Fruit fly (Drosophila melanogaster) whole organism, embryonic: ENCODE results near the gene CG1703.
A peak's percentile ranks its signal among the peaks of the same experiment; 100 is the strongest.

ENCODE experiments used
- ATbp ChIP-seq: fragments of 200-800 bp; sonication (Bioruptor generic); optimal IDR thresholded peaks from 2 replicates; lab custom pipeline; 2017; ENCODE audit warnings: missing biosample characterization, mild to moderate bottlenecking, missing genetic modification characterization, missing genetic modification reagents
- Abd-B ChIP-seq: fragments of 200-800 bp; sonication (Bioruptor generic); optimal IDR thresholded peaks from 2 replicates; lab custom pipeline; 2018; ENCODE audit warnings: missing biosample characterization, mild to moderate bottlenecking, missing genetic modification characterization, moderate library complexity
- Awh ChIP-seq: fragments of 200-800 bp; sonication (Bioruptor generic); IDR thresholded peaks from 2 replicates; pipeline ENCODE4, ENCODE4 v1.3.6; 2022; ENCODE audit warnings: missing biosample characterization, missing genetic modification characterization
- CG10267 ChIP-seq: fragments of 200-800 bp; sonication (Bioruptor generic); optimal IDR thresholded peaks from 2 replicates; lab custom pipeline; 2018; ENCODE audit warnings: missing biosample characterization, mild to moderate bottlenecking, missing genetic modification characterization, moderate library complexity
- CG10366 ChIP-seq: fragments of 200-800 bp; sonication (Bioruptor generic); IDR thresholded peaks from 2 replicates; pipeline ENCODE4 v1.3.6; 2022; ENCODE audit warnings: missing biosample characterization, missing genetic modification characterization
- CG11504 ChIP-seq: fragments of 200-800 bp; sonication (Bioruptor generic); optimal IDR thresholded peaks from 3 replicates; lab custom pipeline; 2019; ENCODE audit warnings: missing biosample characterization, mild to moderate bottlenecking, missing genetic modification characterization, moderate library complexity
- CG11560 ChIP-seq: fragments of 200-800 bp; sonication (Bioruptor generic); IDR thresholded peaks from 3 replicates; pipeline ENCODE4 v1.3.6; 2022; ENCODE audit warnings: missing biosample characterization, missing genetic modification characterization
- CG14441 ChIP-seq: fragments of 200-800 bp; sonication (Bioruptor generic); IDR thresholded peaks from 2 replicates; pipeline ENCODE4 v1.3.6; 2022; ENCODE audit warnings: missing biosample characterization, missing genetic modification characterization
- CG1529 ChIP-seq: fragments of 200-800 bp; sonication (Bioruptor generic); optimal IDR thresholded peaks from 3 replicates; lab custom pipeline; 2018; ENCODE audit warnings: missing biosample characterization, missing genetic modification characterization
- CG15479 ChIP-seq: fragments of 200-800 bp; sonication (Bioruptor generic); optimal IDR thresholded peaks from 3 replicates; lab custom pipeline; 2019; ENCODE audit warnings: missing biosample characterization, mild to moderate bottlenecking, missing genetic modification characterization, moderate library complexity
- CG15601 ChIP-seq: fragments of 200-800 bp; sonication (Bioruptor generic); optimal IDR thresholded peaks from 3 replicates; lab custom pipeline; 2019; ENCODE audit warnings: missing biosample characterization, mild to moderate bottlenecking, missing genetic modification characterization, moderate library complexity
- CG16779 ChIP-seq: fragments of 200-800 bp; sonication (Bioruptor generic); IDR thresholded peaks from 2 replicates; pipeline ENCODE4 v1.3.6; 2022; ENCODE audit warnings: missing biosample characterization, missing genetic modification characterization
- CG2120 ChIP-seq: fragments of 200-800 bp; sonication (Bioruptor generic); optimal IDR thresholded peaks from 3 replicates; lab custom pipeline; 2016; ENCODE audit warnings: missing biosample characterization, missing genetic modification characterization
- CG2129 ChIP-seq: fragments of 200-800 bp; sonication (Bioruptor generic); IDR thresholded peaks from 2 replicates; pipeline ENCODE4 v1.3.6; 2022; ENCODE audit warnings: missing biosample characterization, missing genetic modification characterization; ENCODE audit not compliant: partially characterized antibody
- CG2889 ChIP-seq: fragments of 200-800 bp; sonication (Bioruptor generic); IDR thresholded peaks from 3 replicates; pipeline ENCODE4 v1.3.6; 2022; ENCODE audit warnings: missing biosample characterization, missing genetic modification characterization
- CG30403 ChIP-seq: fragments of 200-800 bp; sonication (Bioruptor generic); optimal IDR thresholded peaks from 3 replicates; lab custom pipeline; 2016; ENCODE audit warnings: missing biosample characterization, missing genetic modification characterization
- CG31224 ChIP-seq: fragments of 200-800 bp; sonication (Bioruptor generic); IDR thresholded peaks from 2 replicates; pipeline ENCODE4 v1.3.6; 2022; ENCODE audit warnings: missing biosample characterization, missing genetic modification characterization
- CG3995 ChIP-seq: fragments of 200-800 bp; sonication (Bioruptor generic); optimal IDR thresholded peaks from 3 replicates; lab custom pipeline; 2016; ENCODE audit warnings: missing biosample characterization, missing genetic modification characterization
- CG4617 ChIP-seq: fragments of 200-800 bp; sonication (Bioruptor generic); optimal IDR thresholded peaks from 3 replicates; lab custom pipeline; 2016; ENCODE audit warnings: missing biosample characterization, missing genetic modification characterization, borderline replicate concordance
- CG6654 ChIP-seq: fragments of 200-800 bp; sonication (Bioruptor generic); optimal IDR thresholded peaks from 2 replicates; lab custom pipeline; 2017; ENCODE audit warnings: missing biosample characterization, mild to moderate bottlenecking, missing genetic modification characterization
- CG6765 ChIP-seq: fragments of 200-800 bp; sonication (Bioruptor generic); optimal IDR thresholded peaks from 3 replicates; lab custom pipeline; 2017; ENCODE audit warnings: missing biosample characterization, mild to moderate bottlenecking, missing genetic modification characterization
- CG7556 ChIP-seq: fragments of 200-800 bp; sonication (Bioruptor generic); optimal IDR thresholded peaks from 2 replicates; lab custom pipeline; 2017; ENCODE audit warnings: missing biosample characterization, mild to moderate bottlenecking, missing genetic modification characterization
- CG9797 ChIP-seq: fragments of 200-800 bp; sonication (Bioruptor generic); optimal IDR thresholded peaks from 3 replicates; lab custom pipeline; 2018; ENCODE audit warnings: missing biosample characterization, mild to moderate bottlenecking, missing genetic modification characterization
- Doc2 ChIP-seq: fragments of 200-800 bp; sonication (Bioruptor generic); IDR thresholded peaks from 2 replicates; pipeline ENCODE4 v1.3.6; 2022; ENCODE audit warnings: missing biosample characterization, missing genetic modification characterization
- E2f2 ChIP-seq: fragments of 200-800 bp; sonication (Bioruptor generic); IDR thresholded peaks from 2 replicates; pipeline ENCODE4 v1.3.6; 2022; ENCODE audit warnings: missing biosample characterization, missing genetic modification characterization
- Ets65A ChIP-seq: fragments of 200-800 bp; sonication (Bioruptor generic); peaks from one replicate; lab custom pipeline; 2016; ENCODE audit warnings: missing biosample characterization, missing genetic modification characterization
- HLH54F ChIP-seq: fragments of 200-800 bp; sonication (Bioruptor generic); optimal IDR thresholded peaks from 3 replicates; lab custom pipeline; 2016; ENCODE audit warnings: missing biosample characterization, missing genetic modification characterization
- HLHmδ ChIP-seq: fragments of 200-800 bp; sonication (Bioruptor generic); optimal IDR thresholded peaks from 2 replicates; lab custom pipeline; 2018; ENCODE audit warnings: missing biosample characterization, mild to moderate bottlenecking, missing genetic modification characterization, moderate library complexity
- Jarid2 ChIP-seq: fragments of 200-800 bp; sonication (Bioruptor generic); optimal IDR thresholded peaks from 3 replicates; lab custom pipeline; 2017; ENCODE audit warnings: mild to moderate bottlenecking, missing biosample characterization, missing genetic modification reagents, missing genetic modification characterization
- Lpt ChIP-seq: fragments of >200 bp; optimal IDR thresholded peaks from 2 replicates; lab custom pipeline; 2018; ENCODE audit warnings: missing biosample characterization, missing genetic modification characterization
- Med ChIP-seq: fragments of 200-800 bp; sonication (Bioruptor generic); peaks from one replicate; lab custom pipeline; 2016; ENCODE audit warnings: missing biosample characterization, missing genetic modification characterization, mild to moderate bottlenecking, inconsistent platforms, moderate library complexity
- Meics ChIP-seq: fragments of 200-800 bp; sonication (Bioruptor generic); optimal IDR thresholded peaks from 2 replicates; lab custom pipeline; 2017; ENCODE audit warnings: missing biosample characterization, mild to moderate bottlenecking, missing genetic modification characterization
- Mes4 ChIP-seq: fragments of 200-800 bp; sonication (Bioruptor generic); optimal IDR thresholded peaks from 2 replicates; lab custom pipeline; 2016; ENCODE audit warnings: missing biosample characterization, missing genetic modification characterization
- NFAT ChIP-seq: fragments of 200-800 bp; sonication (Bioruptor generic); IDR thresholded peaks from 2 replicates; pipeline ENCODE4 v1.3.6; 2022; ENCODE audit warnings: missing biosample characterization, missing genetic modification characterization
- Nf-YC ChIP-seq: fragments of 200-800 bp; optimal IDR thresholded peaks from 3 replicates; lab custom pipeline; 2019; ENCODE audit warnings: missing biosample characterization, mild to moderate bottlenecking, missing genetic modification characterization, moderate library complexity
- Six4 ChIP-seq: fragments of 200-800 bp; sonication (Bioruptor generic); optimal IDR thresholded peaks from 2 replicates; lab custom pipeline; 2016; ENCODE audit warnings: missing biosample characterization, missing genetic modification characterization
- Stat92E ChIP-seq, 3 experiments: fragments of >200 bp in 2 of 3; fragments of 200-800 bp in 1 of 3; sonication (Bioruptor generic) in 1 of 3; optimal IDR thresholded peaks; 2 replicates each; lab custom pipeline; 2017 to 2019; ENCODE audit warnings: missing biosample characterization in 3 of 3, missing genetic modification characterization in 3 of 3, mild to moderate bottlenecking in 1 of 3, moderate library complexity in 1 of 3
- Tbp ChIP-seq: fragments of >200 bp; optimal IDR thresholded peaks from 2 replicates; lab custom pipeline; 2018; ENCODE audit warnings: missing biosample characterization, missing genetic modification characterization
- Xrp1 ChIP-seq: fragments of 200-800 bp; sonication (Bioruptor generic); IDR thresholded peaks from 2 replicates; pipeline ENCODE4 v1.3.6; 2022; ENCODE audit warnings: missing biosample characterization, missing genetic modification characterization
- bowl ChIP-seq: fragments of 200-800 bp; sonication (Bioruptor generic); IDR thresholded peaks from 2 replicates; pipeline ENCODE4 v1.3.6; 2022; ENCODE audit warnings: missing biosample characterization, missing genetic modification characterization
- cato ChIP-seq: fragments of 200-800 bp; sonication (Bioruptor generic); optimal IDR thresholded peaks from 2 replicates; lab custom pipeline; 2016; ENCODE audit warnings: missing biosample characterization, missing genetic modification characterization, borderline replicate concordance
- dmrt11E ChIP-seq: fragments of 200-800 bp; sonication (Bioruptor generic); optimal IDR thresholded peaks from 3 replicates; lab custom pipeline; 2018; ENCODE audit warnings: missing biosample characterization, mild to moderate bottlenecking, missing genetic modification characterization, moderate library complexity
- gcm2 ChIP-seq: fragments of 200-800 bp; sonication (Bioruptor generic); optimal IDR thresholded peaks from 2 replicates; lab custom pipeline; 2016; ENCODE audit warnings: missing biosample characterization, missing genetic modification characterization
- insv ChIP-seq, 2 experiments: fragments of 200-800 bp; sonication (Bioruptor generic); optimal IDR thresholded peaks; 3 replicates each; lab custom pipeline; 2016 to 2018; ENCODE audit warnings: missing biosample characterization in 2 of 2, missing genetic modification characterization in 2 of 2
- nom ChIP-seq: fragments of 200-800 bp; sonication (Bioruptor generic); optimal IDR thresholded peaks from 2 replicates; lab custom pipeline; 2017; ENCODE audit warnings: missing biosample characterization, missing genetic modification characterization, mild to moderate bottlenecking, moderate library complexity, missing genetic modification reagents
- seq ChIP-seq: fragments of 200-800 bp; sonication (Bioruptor generic); IDR thresholded peaks from 2 replicates; pipeline ENCODE4 v1.3.6; 2022; ENCODE audit warnings: missing biosample characterization, missing genetic modification characterization
- tna ChIP-seq: fragments of 200-800 bp; sonication (Bioruptor generic); IDR thresholded peaks from 2 replicates; pipeline ENCODE4 v1.3.6; 2022; ENCODE audit warnings: missing biosample characterization, missing genetic modification characterization; ENCODE audit not compliant: partially characterized antibody
- usp ChIP-seq: fragments of >200 bp; optimal IDR thresholded peaks from 2 replicates; lab custom pipeline; 2017; ENCODE audit warnings: missing biosample characterization, missing genetic modification characterization
- zen2 ChIP-seq: fragments of 200-800 bp; sonication (Bioruptor generic); IDR thresholded peaks from 3 replicates; pipeline ENCODE4 v1.3.6; 2022; ENCODE audit warnings: missing biosample characterization, missing genetic modification characterization; ENCODE audit not compliant: partially characterized antibody

The CG1703 gene

dm6 chrX:11569956-11570695 is 41.6 kb upstream of the CG1703 start, which contains the start of the genes Polr2A and CG11699 (continued):
- TF ChIP-seq Ets65A (GFP tag; lab: Kevin White, UChicago) = peak; percentile 81
- TF ChIP-seq CG16779 (GFP tag; lab: Robert Waterston, UW) = no peak
- peak; percentile 23; the same call in 1 of the 2 replicates for TF ChIP-seq tna (GFP tag; lab: Robert Waterston, UW)
- peak; percentile 31 for TF ChIP-seq CG2120 (GFP tag; lab: Kevin White, UChicago)
- TF ChIP-seq dmrt11E (tag; lab: Kevin White, UChicago) = peak; percentile 50
- no peak for TF ChIP-seq CG6765 (GFP tag; lab: Kevin White, UChicago)
- peak; percentile 23; the same call in 1 of the 2 replicates for TF ChIP-seq CG14441 (GFP tag; lab: Robert Waterston, UW)
- TF ChIP-seq CG11504 (tag; lab: Kevin White, UChicago) = no peak
- TF ChIP-seq NFAT (GFP tag; lab: Robert Waterston, UW) = no peak
- peak; percentile 42 for TF ChIP-seq CG4617 (GFP tag; lab: Kevin White, UChicago)
- TF ChIP-seq Six4 (GFP tag; lab: Kevin White, UChicago) = peak; percentile 12
- peak; percentile 57 for TF ChIP-seq CG30403 (GFP tag; lab: Kevin White, UChicago)
- peak; percentile 87 for TF ChIP-seq CG9797 (GFP tag; lab: Kevin White, UChicago)
- no peak for TF ChIP-seq CG2129 (GFP tag; lab: Robert Waterston, UW)
- TF ChIP-seq CG10366 (GFP tag; lab: Robert Waterston, UW) = no peak; the same call in 1 of the 2 replicates
- no peak for TF ChIP-seq CG11560 (tag; lab: Robert Waterston, UW)
- peak; percentile 39 for TF ChIP-seq CG7556 (GFP tag; lab: Kevin White, UChicago)
- TF ChIP-seq CG1529 (GFP tag; lab: Kevin White, UChicago) = no peak
- peak; percentile 55 for TF ChIP-seq Jarid2
- no peak for TF ChIP-seq Lpt (GFP tag; lab: Kevin White, UChicago)
- peak; percentile 42 for TF ChIP-seq Med (GFP tag; lab: Kevin White, UChicago)
- no peak for TF ChIP-seq Awh
- no peak for TF ChIP-seq CG6654 (GFP tag; lab: Kevin White, UChicago)
- TF ChIP-seq Abd-B (GFP tag; lab: Kevin White, UChicago) = peak; percentile 25
- peak; percentile 36 for TF ChIP-seq CG15479 (GFP tag; lab: Kevin White, UChicago)
- TF ChIP-seq bowl (GFP tag; lab: Robert Waterston, UW) = no peak
- TF ChIP-seq Meics (GFP tag; lab: Kevin White, UChicago) = peak; percentile 44
- TF ChIP-seq CG31224 = peak; percentile 50; the same call in 1 of the 2 replicates
- no peak for TF ChIP-seq Mes4
- TF ChIP-seq CG10267 (tag; lab: Kevin White, UChicago) = peak; percentile 93
- TF ChIP-seq seq (GFP tag; lab: Robert Waterston, UW) = peak; percentile 36; the same call in 1 of the 2 replicates
- TF ChIP-seq HLH54F (GFP tag; lab: Kevin White, UChicago) = no peak
- TF ChIP-seq HLHmδ (GFP tag; lab: Kevin White, UChicago) = no peak
- no peak for TF ChIP-seq gcm2 (GFP tag; lab: Kevin White, UChicago)
- TF ChIP-seq usp (GFP tag; lab: Kevin White, UChicago) = no peak
- TF ChIP-seq E2f2 = peak; percentile 56
- TF ChIP-seq Nf-YC (tag; lab: Kevin White, UChicago) = peak; percentile 75
- TF ChIP-seq zen2 (GFP tag; lab: Robert Waterston, UW) = no peak
- peak in 1 of 2 experiments; percentile 53 for TF ChIP-seq insv (GFP tag; optimal IDR thresholded peaks at IDR 0.05; lab: Kevin White, UChicago)
- peak; percentile 76 for TF ChIP-seq nom
- TF ChIP-seq Stat92E (GFP tag; optimal IDR thresholded peaks at IDR 0.05; lab: Kevin White, UChicago) = no peak
- TF ChIP-seq CG15601 = peak; percentile 39
- TF ChIP-seq CG3995 (GFP tag; lab: Kevin White, UChicago) = peak; percentile 42
- TF ChIP-seq Xrp1 (GFP tag; lab: Robert Waterston, UW) = 0 out of 2 replicates have a peak, but pooled peaks have one; percentile 26
- no peak for TF ChIP-seq ATbp (GFP tag; lab: Kevin White, UChicago)
- TF ChIP-seq Tbp (GFP tag; lab: Kevin White, UChicago) = no peak
- TF ChIP-seq Doc2 (GFP tag; lab: Robert Waterston, UW) = no peak
- TF ChIP-seq cato (GFP tag; lab: Kevin White, UChicago) = no peak
- no peak for TF ChIP-seq CG2889 (GFP tag; lab: Robert Waterston, UW)
